Fruit fly (Drosophila melanogaster): ENCODE results near the gene CG16727.

Gene CG16727

dm6 chr3R:19612908-19613431 lies at the start of gene CG16727:
TSS of gene CG16727 (plus strand) at chr3R:19613381.
- no peak for TF ChIP-seq CG17801 (GFP tag; optimal IDR thresholded peaks at IDR 0.05; ENCODE audit: partially characterized antibody)

- no peak for TF ChIP-seq CG17801 (GFP tag; optimal IDR thresholded peaks at IDR 0.05; ENCODE audit: partially characterized antibody)
Measured at dm6 chr3R:19568736-19569135, 44.4 kb upstream of the CG16727 start.

- TF ChIP-seq CG17801 (GFP tag; optimal IDR thresholded peaks at IDR 0.05; ENCODE audit: partially characterized antibody), result no peak
Measured at dm6 chr3R:19569139-19569538, 44.0 kb upstream of the CG16727 start.

dm6 chr3R:19569654-19570053 lies 43.5 kb upstream of the CG16727 start:
- TF ChIP-seq CG17801 (GFP tag; optimal IDR thresholded peaks at IDR 0.05; ENCODE audit: partially characterized antibody), result no peak

dm6 chr3R:19571195-19571594 lies 42.0 kb upstream of the CG16727 start:
- no peak for TF ChIP-seq CG17801 (GFP tag; optimal IDR thresholded peaks at IDR 0.05; ENCODE audit: partially characterized antibody)

- no peak for TF ChIP-seq CG17801 (GFP tag; optimal IDR thresholded peaks at IDR 0.05; ENCODE audit: partially characterized antibody)
Measured at dm6 chr3R:19571938-19572337, 41.2 kb upstream of the CG16727 start.

dm6 chr3R:19581829-19582228 lies 31.4 kb upstream of the CG16727 start:
- TF ChIP-seq CG17801 (GFP tag; optimal IDR thresholded peaks at IDR 0.05; ENCODE audit: partially characterized antibody), result no peak

dm6 chr3R:19583311-19583710 lies 29.9 kb upstream of the CG16727 start:
- no peak for TF ChIP-seq CG17801 (GFP tag; optimal IDR thresholded peaks at IDR 0.05; ENCODE audit: partially characterized antibody)

- no peak for TF ChIP-seq CG17801 (GFP tag; optimal IDR thresholded peaks at IDR 0.05; ENCODE audit: partially characterized antibody)
Measured at dm6 chr3R:19584818-19585217, 28.4 kb upstream of the CG16727 start.

dm6 chr3R:19586319-19586718 lies 26.9 kb upstream of the CG16727 start:
- TF ChIP-seq CG17801 (GFP tag; optimal IDR thresholded peaks at IDR 0.05; ENCODE audit: partially characterized antibody), result no peak

- no peak for TF ChIP-seq CG17801 (GFP tag; optimal IDR thresholded peaks at IDR 0.05; ENCODE audit: partially characterized antibody)
Measured at dm6 chr3R:19587652-19588051, 25.5 kb upstream of the CG16727 start.

dm6 chr3R:19598855-19599254 lies 14.3 kb upstream of the CG16727 start, which contains the start of gene Cpr92A:
TSS of gene Cpr92A (minus strand) at chr3R:19598955.
- no peak for TF ChIP-seq CG17801 (GFP tag; optimal IDR thresholded peaks at IDR 0.05; ENCODE audit: partially characterized antibody)

- no peak for TF ChIP-seq CG17801 (GFP tag; optimal IDR thresholded peaks at IDR 0.05; ENCODE audit: partially characterized antibody)
Measured at dm6 chr3R:19600335-19600734, 12.8 kb upstream of the CG16727 start, which contains the start of gene CG7333. TSS of gene CG7333 (plus strand) at chr3R:19600635.

- no peak for TF ChIP-seq CG17801 (GFP tag; optimal IDR thresholded peaks at IDR 0.05; ENCODE audit: partially characterized antibody)
Measured at dm6 chr3R:19602996-19603395, 10.2 kb upstream of the CG16727 start, which contains the start of gene CG7342. TSS of gene CG7342 (plus strand) at chr3R:19603375.

- TF ChIP-seq CG17801 (GFP tag; optimal IDR thresholded peaks at IDR 0.05; ENCODE audit: partially characterized antibody), result no peak
Measured at dm6 chr3R:19606954-19607353, 6.2 kb upstream of the CG16727 start, which contains the start of gene CG17751. TSS of gene CG17751 (plus strand) at chr3R:19607254.

- TF ChIP-seq CG17801 (GFP tag; optimal IDR thresholded peaks at IDR 0.05; ENCODE audit: partially characterized antibody), result no peak
Measured at dm6 chr3R:19609925-19610324, 3.3 kb upstream of the CG16727 start, which contains the start of gene CG17752. TSS of gene CG17752 (plus strand) at chr3R:19610225.

dm6 chr3R:19619908-19620307 lies 6.7 kb downstream of the CG16727 start:
- no peak for TF ChIP-seq CG17801 (GFP tag; optimal IDR thresholded peaks at IDR 0.05; ENCODE audit: partially characterized antibody)

All from ovary, adult (tissue).